Worm (Caenorhabditis elegans) whole organism, early embryonic: ENCODE measurements around the gene sra-39.

Source experiments
- F13C5.2 ChIP-seq: sonication (generic microtip); optimal IDR thresholded peaks from 2 replicates; lab custom pipeline; 2017; ENCODE audit warnings: mild to moderate bottlenecking, missing genetic modification characterization, inconsistent platforms, missing compliant biosample characterization
- ama-1 ChIP-seq: fragments of 150-350 bp; optimal IDR thresholded peaks from 2 replicates; lab custom pipeline; 2014
- ceh-13 ChIP-seq: fragments of 200-800 bp; sonication (Bioruptor generic); optimal IDR thresholded peaks from 2 replicates; lab custom pipeline; 2018; ENCODE audit warnings: mild to moderate bottlenecking, missing genetic modification characterization, missing compliant biosample characterization
- ets-7 ChIP-seq: sonication (generic microtip); optimal IDR thresholded peaks from 2 replicates; lab custom pipeline; 2016; ENCODE audit warnings: missing genotype, missing genetic modification characterization, missing compliant biosample characterization
- flt-1 ChIP-seq: fragments of 200-800 bp; sonication (Bioruptor generic); IDR thresholded peaks from 2 replicates; pipeline ENCODE4 v1.3.6; 2022; ENCODE audit warnings: missing genetic modification characterization, missing compliant biosample characterization
- hmbx-1 ChIP-seq: sonication (generic microtip); optimal IDR thresholded peaks from 2 replicates; lab custom pipeline; 2016; ENCODE audit warnings: mild to moderate bottlenecking, missing genetic modification characterization, missing compliant biosample characterization
- hnd-1 ChIP-seq: sonication (generic microtip); optimal IDR thresholded peaks from 2 replicates; lab custom pipeline; 2016; ENCODE audit warnings: missing genetic modification characterization, missing compliant biosample characterization
- pes-1 ChIP-seq: fragments of 200-800 bp; sonication (Bioruptor generic); IDR thresholded peaks from 2 replicates; pipeline ENCODE4 v1.3.6; 2022; ENCODE audit warnings: missing genetic modification reagents, missing genetic modification characterization, missing compliant biosample characterization
- scrt-1 ChIP-seq: fragments of 200-800 bp; sonication (Bioruptor generic); IDR thresholded peaks from 2 replicates; pipeline ENCODE4 v1.3.6; 2022; ENCODE audit warnings: missing genetic modification characterization, missing compliant biosample characterization
- tbx-37 ChIP-seq: fragments of 200-800 bp; sonication (Bioruptor generic); conservative IDR thresholded peaks from 2 replicates; pipeline ENCODE4 v1.3.6; 2022; ENCODE audit warnings: missing genetic modification reagents, missing genetic modification characterization, missing compliant biosample characterization

- TF ChIP-seq ama-1 (lab: Kevin White, UChicago) (no peak), hmbx-1 (no peak), ceh-13 (GFP tag; lab: Kevin White, UChicago) (no peak), hnd-1 (no peak), pes-1 (no peak), tbx-37 (no peak), scrt-1 (no peak), ets-7 (tag; lab: Kevin White, UChicago) (no peak), F13C5.2 (tag; lab: Kevin White, UChicago) (no peak), flt-1 (no peak)
These were observed 14.9 kb upstream of the sra-39 start for ce11 chrX:13918143-13918542.
